Worm (Caenorhabditis elegans) whole organism, L2 larva: ENCODE results near the gene F23F12.12.

Experiments used
- C34F6.9 ChIP-seq: fragments of 150-350 bp; optimal IDR thresholded peaks from 2 replicates; lab custom pipeline; 2014; ENCODE audit warnings: missing biosample characterization, missing genetic modification characterization
- F13H6.1 ChIP-seq: sonication (generic microtip); optimal IDR thresholded peaks from 2 replicates; lab custom pipeline; 2016; ENCODE audit warnings: missing genetic modification characterization, missing compliant biosample characterization
- R02D3.7 ChIP-seq: fragments of 150-350 bp; optimal IDR thresholded peaks from 2 replicates; lab custom pipeline; 2014; ENCODE audit warnings: missing biosample characterization, missing genetic modification characterization
- Y55F3AM.14 ChIP-seq: fragments of 200-800 bp; sonication (Bioruptor generic); optimal IDR thresholded peaks from 2 replicates; lab custom pipeline; 2018; ENCODE audit warnings: mild to moderate bottlenecking, missing genetic modification characterization, missing compliant biosample characterization
- ZK546.5 ChIP-seq: sonication (generic microtip); optimal IDR thresholded peaks from 2 replicates; lab custom pipeline; 2017; ENCODE audit warnings: missing biosample characterization, missing genetic modification characterization
- alr-1 ChIP-seq: fragments of 150-350 bp; optimal IDR thresholded peaks from 2 replicates; lab custom pipeline; 2014; ENCODE audit warnings: missing biosample characterization, missing genetic modification characterization
- aly-2 ChIP-seq: fragments of 150-350 bp; optimal IDR thresholded peaks from 2 replicates; lab custom pipeline; 2014; ENCODE audit warnings: missing biosample characterization, missing genetic modification characterization
- ama-1 ChIP-seq: fragments of 150-350 bp; optimal IDR thresholded peaks from 2 replicates; lab custom pipeline; 2018; ENCODE audit warnings: inconsistent platforms
- blmp-1 ChIP-seq: sonication (generic microtip); optimal IDR thresholded peaks from 2 replicates; lab custom pipeline; 2017; ENCODE audit warnings: missing genetic modification characterization, mild to moderate bottlenecking, missing compliant biosample characterization, antibody characterized with exemption, moderate library complexity; ENCODE audit not compliant: insufficient read depth
- ceh-16 ChIP-seq: fragments of 150-350 bp; optimal IDR thresholded peaks from 2 replicates; lab custom pipeline; 2014; ENCODE audit warnings: missing biosample characterization, missing genetic modification characterization
- ceh-82 ChIP-seq: fragments of 150-350 bp; optimal IDR thresholded peaks from 2 replicates; lab custom pipeline; 2014; ENCODE audit warnings: missing biosample characterization, missing genetic modification characterization
- crh-2 ChIP-seq: sonication (generic microtip); optimal IDR thresholded peaks from 2 replicates; lab custom pipeline; 2017; ENCODE audit warnings: missing biosample characterization, missing genetic modification characterization
- dmd-4 ChIP-seq: sonication (generic microtip); optimal IDR thresholded peaks from 2 replicates; lab custom pipeline; 2017; ENCODE audit warnings: missing biosample characterization, missing genetic modification characterization
- egl-27 ChIP-seq: sonication (generic microtip); optimal IDR thresholded peaks from 3 replicates; lab custom pipeline; 2017; ENCODE audit warnings: missing biosample characterization, missing genetic modification reagents, missing genetic modification characterization
- elt-1 ChIP-seq: fragments of 150-350 bp; optimal IDR thresholded peaks from 2 replicates; lab custom pipeline; 2014; ENCODE audit warnings: missing biosample characterization, missing genetic modification characterization
- elt-3 ChIP-seq: sonication (generic microtip); optimal IDR thresholded peaks from 2 replicates; lab custom pipeline; 2017; ENCODE audit warnings: missing biosample characterization, missing genetic modification characterization
- fos-1 ChIP-seq: fragments of 150-350 bp; optimal IDR thresholded peaks from 2 replicates; lab custom pipeline; 2014; ENCODE audit warnings: missing biosample characterization, missing genetic modification characterization
- gmeb-1 ChIP-seq: fragments of 150-350 bp; optimal IDR thresholded peaks from 2 replicates; lab custom pipeline; 2014; ENCODE audit warnings: missing biosample characterization, missing genetic modification characterization
- lin-11 ChIP-seq: fragments of 150-350 bp; sonication (generic microtip); optimal IDR thresholded peaks from 2 replicates; lab custom pipeline; 2014; ENCODE audit warnings: missing biosample characterization, missing genetic modification characterization, inconsistent platforms, mixed read lengths
- lin-39 ChIP-seq: fragments of 150-350 bp; optimal IDR thresholded peaks from 2 replicates; lab custom pipeline; 2014; ENCODE audit warnings: missing biosample characterization, missing genetic modification reagents, missing genetic modification characterization
- mbf-1 ChIP-seq: sonication (generic microtip); optimal IDR thresholded peaks from 2 replicates; lab custom pipeline; 2017; ENCODE audit warnings: missing biosample characterization, missing genetic modification characterization
- nhr-10 ChIP-seq: sonication (generic microtip); optimal IDR thresholded peaks from 2 replicates; lab custom pipeline; 2017; ENCODE audit warnings: missing biosample characterization, missing genetic modification characterization
- nhr-11 ChIP-seq: fragments of 150-350 bp; optimal IDR thresholded peaks from 2 replicates; lab custom pipeline; 2014; ENCODE audit warnings: missing biosample characterization, missing genetic modification characterization
- nhr-12 ChIP-seq: fragments of 150-350 bp; optimal IDR thresholded peaks from 2 replicates; lab custom pipeline; 2014; ENCODE audit warnings: missing biosample characterization, missing genetic modification characterization
- nhr-129 ChIP-seq: fragments of 150-350 bp; optimal IDR thresholded peaks from 2 replicates; lab custom pipeline; 2014; ENCODE audit warnings: missing biosample characterization, missing genetic modification characterization
- nhr-21 ChIP-seq: fragments of 150-350 bp; optimal IDR thresholded peaks from 2 replicates; lab custom pipeline; 2014; ENCODE audit warnings: missing biosample characterization, missing genetic modification characterization
- nhr-23 ChIP-seq: fragments of 150-350 bp; optimal IDR thresholded peaks from 2 replicates; lab custom pipeline; 2014; ENCODE audit warnings: missing biosample characterization, missing genetic modification reagents, missing genetic modification characterization
- nhr-237 ChIP-seq: fragments of 150-350 bp; optimal IDR thresholded peaks from 2 replicates; lab custom pipeline; 2014; ENCODE audit warnings: missing biosample characterization, missing genetic modification characterization
- nhr-6 ChIP-seq: fragments of 150-350 bp; optimal IDR thresholded peaks from 2 replicates; lab custom pipeline; 2014; ENCODE audit warnings: missing biosample characterization, missing genetic modification characterization
- nhr-77 ChIP-seq: fragments of 150-350 bp; optimal IDR thresholded peaks from 2 replicates; lab custom pipeline; 2014; ENCODE audit warnings: missing biosample characterization, missing genetic modification characterization
- peb-1 ChIP-seq: fragments of 150-350 bp; optimal IDR thresholded peaks from 2 replicates; lab custom pipeline; 2014; ENCODE audit warnings: missing biosample characterization, missing genetic modification characterization
- skn-1 ChIP-seq: sonication (generic microtip); optimal IDR thresholded peaks from 2 replicates; lab custom pipeline; 2017; ENCODE audit warnings: missing biosample characterization, missing genetic modification characterization
- sma-3 ChIP-seq: sonication (generic microtip); optimal IDR thresholded peaks from 2 replicates; lab custom pipeline; 2016; ENCODE audit warnings: missing genetic modification reagents, missing genetic modification characterization, missing compliant biosample characterization
- sma-9 ChIP-seq, 2 experiments: fragments of 150-350 bp in 1 of 2; sonication (generic microtip) in 1 of 2; optimal IDR thresholded peaks; 2 replicates each; lab custom pipeline; 2014 to 2016; ENCODE audit warnings: missing genetic modification characterization in 2 of 2, mild to moderate bottlenecking in 1 of 2, missing biosample characterization in 1 of 2, missing compliant biosample characterization in 1 of 2, missing genetic modification reagents in 1 of 2, moderate library complexity in 1 of 2
- unc-39 ChIP-seq: fragments of 150-350 bp; optimal IDR thresholded peaks from 2 replicates; lab custom pipeline; 2014; ENCODE audit warnings: missing biosample characterization, missing genetic modification characterization
- unc-62 ChIP-seq: fragments of 150-350 bp; optimal IDR thresholded peaks from 2 replicates; lab custom pipeline; 2014; ENCODE audit warnings: missing biosample characterization, missing genetic modification reagents, missing genetic modification characterization
- zag-1 ChIP-seq: fragments of 150-350 bp; optimal IDR thresholded peaks from 2 replicates; lab custom pipeline; 2014; ENCODE audit warnings: missing biosample characterization, missing genetic modification characterization
- ztf-1 ChIP-seq: fragments of 200-800 bp; sonication (Bioruptor generic); conservative IDR thresholded peaks from 2 replicates; pipeline ENCODE4 v1.3.6; 2022; ENCODE audit warnings: missing genetic modification characterization, missing compliant biosample characterization
- ztf-11 ChIP-seq: sonication (generic microtip); optimal IDR thresholded peaks from 2 replicates; lab custom pipeline; 2017; ENCODE audit warnings: missing biosample characterization, missing genetic modification characterization
- ztf-4 ChIP-seq: fragments of 150-350 bp; optimal IDR thresholded peaks from 2 replicates; lab custom pipeline; 2014; ENCODE audit warnings: missing biosample characterization, missing genetic modification characterization

The F23F12.12 gene

DNA sequence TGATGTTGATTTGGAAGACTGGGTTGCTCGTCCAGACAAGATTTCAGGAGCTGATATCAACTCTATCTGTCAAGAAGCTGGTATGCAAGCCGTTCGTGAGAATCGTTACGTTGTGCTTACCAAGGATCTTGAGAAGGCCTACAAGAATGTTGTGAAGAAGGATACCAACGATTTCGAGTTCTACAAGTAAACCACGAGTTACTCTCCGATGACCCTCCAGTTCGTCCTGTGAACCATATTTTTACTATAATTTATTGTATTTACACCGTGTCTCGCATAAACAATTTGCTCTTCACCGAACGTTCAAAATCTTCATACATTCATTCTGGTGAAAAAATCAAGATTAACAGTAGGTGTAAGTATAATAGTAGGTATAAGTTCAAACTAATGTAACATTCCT is 16.9 kb upstream of the F23F12.12 start:
- TF ChIP-seq ama-1 (lab: Kevin White, UChicago) (no peak), nhr-77 (no peak), elt-1 (no peak), unc-39 (tag; lab: Kevin White, UChicago) (no peak), ztf-1 (GFP tag; lab: Robert Waterston, UW) (no peak), ZK546.5 (tag; lab: Kevin White, UChicago) (no peak), C34F6.9 (no peak), ztf-4 (tag; lab: Kevin White, UChicago) (no peak), blmp-1 (tag; lab: Kevin White, UChicago) (no peak), R02D3.7 (tag; lab: Kevin White, UChicago) (no peak), sma-3 (no peak), nhr-21 (tag; lab: Kevin White, UChicago) (no peak)
- TF ChIP-seq, all 48 proteins: peak for 0

ce11 chrIII:6492807-6493206 is 15.1 kb upstream of the F23F12.12 start, which contains the start of gene srb-11:
srb-11 (minus strand) TSS chrIII:6492907.
- TF ChIP-seq ztf-1 (GFP tag; lab: Robert Waterston, UW): no peak
- TF ChIP-seq nhr-237 (tag; lab: Kevin White, UChicago): no peak
- no peak for TF ChIP-seq nhr-23 (tag; lab: Kevin White, UChicago)
- no peak for TF ChIP-seq fos-1
- no peak for TF ChIP-seq nhr-12 (tag; lab: Kevin White, UChicago)
- no peak for TF ChIP-seq zag-1
- TF ChIP-seq nhr-6 (tag; lab: Kevin White, UChicago): no peak
- TF ChIP-seq ztf-11: no peak
- TF ChIP-seq egl-27 (tag; lab: Kevin White, UChicago): no peak
- TF ChIP-seq skn-1 (tag; lab: Kevin White, UChicago): no peak
- TF ChIP-seq crh-2: no peak
- no peak for TF ChIP-seq mbf-1 (tag; lab: Kevin White, UChicago)
- no peak for TF ChIP-seq nhr-21 (tag; lab: Kevin White, UChicago)
- TF ChIP-seq ceh-82 (tag; lab: Kevin White, UChicago): no peak
- TF ChIP-seq lin-11 (tag; lab: Kevin White, UChicago): no peak

ce11 chrIII:6495191-6495723 is 12.7 kb upstream of the F23F12.12 start, which contains the start of gene F23F12.13:
F23F12.13 (plus strand) TSS chrIII:6495673.
- TF ChIP-seq sma-3 (no peak), fos-1 (peak; percentile 61), sma-9 (GFP tag; optimal IDR thresholded peaks at IDR 0.05; lab: Kevin White, UChicago) (peak; percentile 24), sma-9 (tag; optimal IDR thresholded peaks at IDR 0.05; lab: Kevin White, UChicago) (no peak)

- TF ChIP-seq gmeb-1 (tag; lab: Kevin White, UChicago): no peak
- TF ChIP-seq C34F6.9: no peak
- no peak for TF ChIP-seq aly-2
- TF ChIP-seq alr-1 (tag; lab: Kevin White, UChicago): no peak
- TF ChIP-seq F13H6.1: no peak
- no peak for TF ChIP-seq lin-11 (tag; lab: Kevin White, UChicago)
- TF ChIP-seq ceh-16 (tag; lab: Kevin White, UChicago): no peak
- TF ChIP-seq nhr-23 (tag; lab: Kevin White, UChicago): no peak
- TF ChIP-seq dmd-4 (tag; lab: Kevin White, UChicago): no peak
- no peak for TF ChIP-seq unc-62 (GFP tag; lab: Kevin White, UChicago)
- TF ChIP-seq crh-2: no peak
- no peak for TF ChIP-seq peb-1 (tag; lab: Kevin White, UChicago)
- TF ChIP-seq nhr-129: no peak
- no peak for TF ChIP-seq ztf-4 (tag; lab: Kevin White, UChicago)
- TF ChIP-seq Y55F3AM.14 (GFP tag; lab: Kevin White, UChicago): no peak
- TF ChIP-seq, all 48 proteins: peak for 0
These were observed 9.8 kb upstream of the F23F12.12 start, which contains the start of gene sdz-15 for ce11 chrIII:6498176-6498575. sdz-15 (plus strand) TSS chrIII:6498476.

DNA sequence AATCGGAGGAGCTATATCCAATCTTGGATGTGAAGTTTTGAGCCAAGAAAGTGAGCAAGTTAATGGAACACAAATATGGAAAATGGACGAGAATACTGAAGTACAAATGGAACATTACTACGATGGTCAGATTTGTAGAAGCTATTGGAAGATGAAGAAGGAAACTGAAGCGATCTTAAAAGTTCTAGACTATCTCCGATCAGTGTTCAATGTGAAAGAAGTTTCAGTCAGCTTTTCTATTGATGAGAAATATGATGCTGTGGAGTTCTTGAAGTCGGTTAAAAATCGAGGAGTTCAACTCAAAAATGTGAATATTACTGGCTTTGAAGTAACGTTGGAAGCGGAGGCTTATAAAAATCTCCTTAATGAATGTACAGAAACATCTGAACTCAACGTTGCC is 8.8 kb upstream of the F23F12.12 start:
- no peak for TF ChIP-seq elt-3 (tag; lab: Kevin White, UChicago)
- no peak for TF ChIP-seq sma-9 (GFP tag; optimal IDR thresholded peaks at IDR 0.05; lab: Kevin White, UChicago)
- TF ChIP-seq sma-9 (tag; optimal IDR thresholded peaks at IDR 0.05; lab: Kevin White, UChicago): no peak
- no peak for TF ChIP-seq nhr-11 (tag; lab: Kevin White, UChicago)
- TF ChIP-seq alr-1 (tag; lab: Kevin White, UChicago): no peak
- no peak for TF ChIP-seq lin-39 (tag; lab: Kevin White, UChicago)
- TF ChIP-seq nhr-77: no peak
- no peak for TF ChIP-seq nhr-10 (tag; lab: Kevin White, UChicago)
- TF ChIP-seq crh-2: no peak
- no peak for TF ChIP-seq fos-1
- no peak for TF ChIP-seq ztf-11
